Worm (Caenorhabditis elegans) whole organism, L3 larva: ENCODE data around the gene Y39G8B.5.

Experiments
- R02D3.7 ChIP-seq: fragments of 150-350 bp; optimal IDR thresholded peaks from 2 replicates; lab custom pipeline; 2014; ENCODE audit warnings: missing biosample characterization, missing genetic modification characterization
- ZK546.5 ChIP-seq: sonication (generic microtip); optimal IDR thresholded peaks from 2 replicates; lab custom pipeline; 2017; ENCODE audit warnings: missing biosample characterization, missing genetic modification characterization
- aly-2 ChIP-seq: fragments of 150-350 bp; optimal IDR thresholded peaks from 2 replicates; lab custom pipeline; 2014; ENCODE audit warnings: missing biosample characterization, missing genetic modification characterization
- ama-1 ChIP-seq: fragments of 150-350 bp; optimal IDR thresholded peaks from 2 replicates; lab custom pipeline; 2018
- ceh-16 ChIP-seq: sonication (generic microtip); optimal IDR thresholded peaks from 2 replicates; lab custom pipeline; 2017; ENCODE audit warnings: missing biosample characterization, missing genetic modification characterization
- egl-5 ChIP-seq: fragments of 150-350 bp; optimal IDR thresholded peaks from 2 replicates; lab custom pipeline; 2017; ENCODE audit warnings: missing biosample characterization, missing genetic modification reagents, missing genetic modification characterization, inconsistent platforms
- elt-1 ChIP-seq: fragments of 150-350 bp; optimal IDR thresholded peaks from 2 replicates; lab custom pipeline; 2014; ENCODE audit warnings: missing biosample characterization, missing genetic modification characterization
- elt-2 ChIP-seq: sonication (generic microtip); optimal IDR thresholded peaks from 2 replicates; lab custom pipeline; 2016; ENCODE audit warnings: missing genetic modification reagents, mild to moderate bottlenecking, missing genetic modification characterization, missing compliant biosample characterization
- elt-3 ChIP-seq, 3 experiments: fragments of 150-350 bp in 1 of 3; sonication (generic microtip) in 2 of 3; optimal IDR thresholded peaks; 2 replicates in 2 of 3; 4 replicates in 1 of 3; lab custom pipeline; 2014 to 2017; ENCODE audit warnings: missing biosample characterization in 3 of 3, missing genetic modification characterization in 3 of 3
- fkh-10 ChIP-seq: sonication (generic microtip); optimal IDR thresholded peaks from 2 replicates; lab custom pipeline; 2017; ENCODE audit warnings: missing biosample characterization, missing genetic modification reagents, missing genetic modification characterization
- fkh-2 ChIP-seq: fragments of 150-350 bp; optimal IDR thresholded peaks from 2 replicates; lab custom pipeline; 2014; ENCODE audit warnings: missing biosample characterization, missing genetic modification reagents, missing genetic modification characterization
- fos-1 ChIP-seq: fragments of 150-350 bp; optimal IDR thresholded peaks from 2 replicates; lab custom pipeline; 2014; ENCODE audit warnings: missing biosample characterization, missing genetic modification characterization
- hmg-11 ChIP-seq: sonication (generic microtip); optimal IDR thresholded peaks from 2 replicates; lab custom pipeline; 2016; ENCODE audit warnings: missing genetic modification characterization, missing compliant biosample characterization
- jun-1 ChIP-seq: fragments of 150-350 bp; optimal IDR thresholded peaks from 2 replicates; lab custom pipeline; 2014; ENCODE audit warnings: missing biosample characterization, missing genetic modification reagents, missing genetic modification characterization
- lin-15B ChIP-seq: fragments of 150-350 bp; optimal IDR thresholded peaks from 2 replicates; lab custom pipeline; 2014; ENCODE audit warnings: missing biosample characterization, missing genetic modification characterization
- lin-39 ChIP-seq: fragments of 150-350 bp; optimal IDR thresholded peaks from 2 replicates; lab custom pipeline; 2018; ENCODE audit warnings: missing biosample characterization, missing genetic modification reagents, missing genetic modification characterization
- lsy-12 ChIP-seq: sonication (generic microtip); optimal IDR thresholded peaks from 2 replicates; lab custom pipeline; 2016; ENCODE audit warnings: mild to moderate bottlenecking, missing genetic modification characterization, missing compliant biosample characterization
- mdl-1 ChIP-seq: fragments of 150-350 bp; optimal IDR thresholded peaks from 2 replicates; lab custom pipeline; 2014; ENCODE audit warnings: missing biosample characterization, missing genetic modification characterization
- mml-1 ChIP-seq: fragments of 150-350 bp; sonication (generic microtip); optimal IDR thresholded peaks from 3 replicates; lab custom pipeline; 2014; ENCODE audit warnings: missing biosample characterization, missing genetic modification characterization
- nfya-1 ChIP-seq: sonication (generic microtip); optimal IDR thresholded peaks from 2 replicates; lab custom pipeline; 2017; ENCODE audit warnings: missing genetic modification characterization, mild to moderate bottlenecking, missing compliant biosample characterization, antibody characterized with exemption, moderate library complexity; ENCODE audit not compliant: insufficient read depth
- nhr-11 ChIP-seq: fragments of 150-350 bp; optimal IDR thresholded peaks from 2 replicates; lab custom pipeline; 2014; ENCODE audit warnings: missing biosample characterization, missing genetic modification characterization
- nhr-23 ChIP-seq: fragments of 150-350 bp; optimal IDR thresholded peaks from 2 replicates; lab custom pipeline; 2014; ENCODE audit warnings: missing biosample characterization, missing genetic modification reagents, missing genetic modification characterization
- nhr-237 ChIP-seq: fragments of 150-350 bp; optimal IDR thresholded peaks from 2 replicates; lab custom pipeline; 2014; ENCODE audit warnings: missing biosample characterization, missing genetic modification characterization
- nhr-67 ChIP-seq: fragments of 150-350 bp; optimal IDR thresholded peaks from 2 replicates; lab custom pipeline; 2014; ENCODE audit warnings: missing biosample characterization, missing genetic modification characterization
- nhr-76 ChIP-seq: fragments of 150-350 bp; sonication (generic microtip); optimal IDR thresholded peaks from 5 replicates; lab custom pipeline; 2014; ENCODE audit warnings: missing biosample characterization, missing genetic modification characterization
- nhr-77 ChIP-seq: fragments of 150-350 bp; optimal IDR thresholded peaks from 2 replicates; lab custom pipeline; 2014; ENCODE audit warnings: missing biosample characterization, missing genetic modification characterization
- pha-4 ChIP-seq: fragments of 150-350 bp; optimal IDR thresholded peaks from 2 replicates; lab custom pipeline; 2014; ENCODE audit warnings: missing biosample characterization, missing genetic modification reagents, missing genetic modification characterization
- pqm-1 ChIP-seq: fragments of 150-350 bp; optimal IDR thresholded peaks from 2 replicates; lab custom pipeline; 2017; ENCODE audit warnings: missing biosample characterization, missing genetic modification characterization, inconsistent platforms
- snpc-4 ChIP-seq: fragments of 150-350 bp; optimal IDR thresholded peaks from 2 replicates; lab custom pipeline; 2014; ENCODE audit warnings: missing biosample characterization, missing genetic modification characterization
- tbx-2 ChIP-seq: sonication (generic microtip); optimal IDR thresholded peaks from 2 replicates; lab custom pipeline; 2016; ENCODE audit warnings: mild to moderate bottlenecking, missing genetic modification characterization, missing compliant biosample characterization
- unc-39 ChIP-seq: sonication (generic microtip); optimal IDR thresholded peaks from 4 replicates; lab custom pipeline; 2017; ENCODE audit warnings: missing biosample characterization, missing genetic modification characterization
- unc-62 ChIP-seq: fragments of 150-350 bp; sonication (generic microtip); optimal IDR thresholded peaks from 4 replicates; lab custom pipeline; 2014; ENCODE audit warnings: missing biosample characterization, missing genetic modification reagents, missing genetic modification characterization
- ztf-11 ChIP-seq: fragments of 150-350 bp; optimal IDR thresholded peaks from 2 replicates; lab custom pipeline; 2014; ENCODE audit warnings: missing biosample characterization, missing genetic modification characterization
- ztf-4 ChIP-seq: fragments of 150-350 bp; optimal IDR thresholded peaks from 2 replicates; lab custom pipeline; 2014; ENCODE audit warnings: missing biosample characterization, missing genetic modification characterization

Gene Y39G8B.5

ce11 chrII:13968979-13969378 lies 22.7 kb downstream of the Y39G8B.5 start, which contains the start of gene sre-43:
TSS of gene sre-43 (minus strand) at chrII:13969079.
- TF ChIP-seq jun-1 (no peak), snpc-4 (tag; lab: Kevin White, UChicago) (no peak), fkh-2 (tag; lab: Kevin White, UChicago) (no peak), lsy-12 (tag; lab: Kevin White, UChicago) (no peak), unc-39 (tag; lab: Kevin White, UChicago) (no peak), lin-39 (tag; lab: Kevin White, UChicago) (no peak), unc-62 (GFP tag; lab: Kevin White, UChicago) (no peak), nhr-237 (tag; lab: Kevin White, UChicago) (no peak)

DNA sequence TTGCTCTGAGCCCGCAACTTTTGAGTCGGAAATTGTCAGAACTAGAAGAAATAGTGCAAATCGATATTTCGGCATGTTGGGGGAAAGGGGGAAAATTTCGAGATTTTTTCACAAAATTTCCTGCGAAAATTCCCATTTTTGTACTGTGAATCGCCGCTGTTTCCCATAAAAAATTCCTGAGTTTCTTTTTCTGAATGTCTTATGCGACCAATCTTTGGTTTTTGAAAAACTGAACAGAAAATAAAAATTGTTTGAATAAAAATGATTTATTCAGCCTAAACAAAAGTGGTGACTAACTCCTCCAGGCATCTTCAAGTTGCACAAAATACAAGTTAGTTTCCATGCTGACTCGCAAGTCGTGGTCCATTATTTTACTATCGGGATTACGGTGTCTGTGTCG lies 25.4 kb downstream of the Y39G8B.5 start, which contains the start of gene W07G1.7:
TSS of gene W07G1.7 (minus strand) at position 101 of the 400 bp plus-strand sequence.
- TF ChIP-seq lin-15B (tag; lab: Kevin White, UChicago): no peak
- no peak for TF ChIP-seq pqm-1 (tag; lab: Kevin White, UChicago)
- TF ChIP-seq nhr-67 (tag; lab: Kevin White, UChicago): no peak
- no peak for TF ChIP-seq nhr-76
- no peak for TF ChIP-seq unc-39 (tag; lab: Kevin White, UChicago)
- TF ChIP-seq nhr-11 (tag; lab: Kevin White, UChicago): no peak
- no peak for TF ChIP-seq egl-5 (tag; lab: Kevin White, UChicago)
- no peak for TF ChIP-seq elt-1 (tag; lab: Kevin White, UChicago)
- no peak for TF ChIP-seq ceh-16 (tag; lab: Kevin White, UChicago)
- TF ChIP-seq fos-1 (tag; lab: Kevin White, UChicago): no peak
- no peak for TF ChIP-seq nfya-1 (tag; lab: Kevin White, UChicago)
- TF ChIP-seq ZK546.5 (tag; lab: Kevin White, UChicago): no peak
- TF ChIP-seq lin-39 (tag; lab: Kevin White, UChicago): no peak

ce11 chrII:13964325-13964724 lies 27.3 kb downstream of the Y39G8B.5 start:
- TF ChIP-seq ztf-11 (tag; lab: Kevin White, UChicago) (no peak), elt-3 (tag; optimal IDR thresholded peaks at IDR 0.05; lab: Kevin White, UChicago) (no peak), jun-1 (no peak), mml-1 (tag; lab: Kevin White, UChicago) (no peak), elt-1 (tag; lab: Kevin White, UChicago) (no peak), fkh-10 (no peak), unc-39 (tag; lab: Kevin White, UChicago) (no peak), ama-1 (lab: Kevin White, UChicago) (no peak), pha-4 (tag; lab: Kevin White, UChicago) (no peak), nhr-11 (tag; lab: Kevin White, UChicago) (no peak), nhr-237 (tag; lab: Kevin White, UChicago) (no peak), nhr-67 (tag; lab: Kevin White, UChicago) (no peak), hmg-11 (no peak)

DNA sequence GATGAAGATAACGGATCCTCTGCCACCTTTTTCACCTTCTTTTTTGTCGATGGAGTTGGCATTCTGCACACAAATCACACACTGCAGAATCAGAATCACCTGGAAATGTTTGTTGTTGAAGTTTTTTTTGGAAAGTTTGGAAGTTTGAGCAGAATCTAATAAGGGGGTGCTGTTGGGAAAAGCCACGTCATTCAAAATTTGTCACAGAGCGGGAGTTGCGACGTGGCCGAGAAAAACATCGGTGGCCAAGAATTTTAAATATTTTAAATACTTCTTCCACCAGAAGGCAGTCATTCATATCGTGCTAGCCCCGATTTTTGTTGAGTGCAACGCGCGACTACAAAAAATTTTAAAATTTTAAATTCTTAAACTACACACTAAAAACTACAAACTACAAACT lies 29.3 kb downstream of the Y39G8B.5 start, which contains the start of gene rpi-1:
TSS of gene rpi-1 (minus strand) at position 101 of the 400 bp plus-strand sequence.
- no peak for TF ChIP-seq R02D3.7 (tag; lab: Kevin White, UChicago)
- no peak for TF ChIP-seq tbx-2 (tag; lab: Kevin White, UChicago)
- no peak for TF ChIP-seq nhr-76
- no peak for TF ChIP-seq elt-2
- no peak for TF ChIP-seq aly-2 (tag; lab: Kevin White, UChicago)
- TF ChIP-seq nhr-237 (tag; lab: Kevin White, UChicago): no peak
- TF ChIP-seq ztf-11 (tag; lab: Kevin White, UChicago): no peak
- TF ChIP-seq pha-4 (tag; lab: Kevin White, UChicago): no peak

- TF ChIP-seq snpc-4 (tag; lab: Kevin White, UChicago): no peak
- no peak for TF ChIP-seq fkh-2 (tag; lab: Kevin White, UChicago)
- no peak for TF ChIP-seq nhr-76
- TF ChIP-seq aly-2 (tag; lab: Kevin White, UChicago): no peak
- no peak for TF ChIP-seq elt-2
- TF ChIP-seq mdl-1: no peak
- TF ChIP-seq ztf-11 (tag; lab: Kevin White, UChicago): no peak
- TF ChIP-seq ZK546.5 (tag; lab: Kevin White, UChicago): no peak
- no peak for TF ChIP-seq nhr-11 (tag; lab: Kevin White, UChicago)
- TF ChIP-seq R02D3.7 (tag; lab: Kevin White, UChicago): no peak
- TF ChIP-seq nhr-23 (tag; lab: Kevin White, UChicago): no peak
- no peak for TF ChIP-seq lin-15B (tag; lab: Kevin White, UChicago)
- TF ChIP-seq nhr-77 (tag; lab: Kevin White, UChicago): no peak
- no peak for TF ChIP-seq nfya-1 (tag; lab: Kevin White, UChicago)
- no peak for TF ChIP-seq egl-5 (tag; lab: Kevin White, UChicago)
- no peak for TF ChIP-seq ztf-4 (tag; lab: Kevin White, UChicago)
- no peak for TF ChIP-seq unc-39 (tag; lab: Kevin White, UChicago)
- TF ChIP-seq hmg-11: no peak
These were observed 30.1 kb downstream of the Y39G8B.5 start for ce11 chrII:13961567-13961966.
